Worm (Caenorhabditis elegans): ENCODE results near the gene srt-3.
"Not testable (repeated sequence)": the region's sequence is repeated elsewhere in the genome, so short reads cannot be mapped to it uniquely, and the experiment has no call there.

DNA sequence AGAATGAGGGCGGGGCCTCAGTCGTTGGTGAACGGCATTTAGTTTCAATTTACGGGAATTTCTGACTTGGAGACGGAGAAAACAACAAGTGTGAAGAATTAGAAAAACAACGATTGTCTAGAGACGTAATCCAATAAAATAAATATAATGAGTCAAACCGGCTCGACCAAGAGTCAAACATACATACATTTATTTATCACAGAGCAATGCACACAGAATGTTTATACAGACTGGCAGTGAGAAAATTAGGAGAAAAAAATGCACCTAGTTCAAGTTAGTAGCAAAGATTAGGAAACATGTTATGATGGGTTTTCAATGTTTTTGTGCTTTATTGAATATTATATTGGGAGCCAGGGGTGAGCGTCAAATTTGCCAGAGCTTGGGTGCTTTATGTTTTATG is 18.7 kb upstream of the srt-3 start, which contains the start of gene srt-20:
- not testable (repeated sequence) for TF ChIP-seq zip-5 (tag; optimal IDR thresholded peaks at IDR 0.05); unc-3 (GFP tag; conservative IDR thresholded peaks at IDR 0.05); unc-3 (tag; optimal IDR thresholded peaks at IDR 0.05); ceh-19 (GFP tag; optimal IDR thresholded peaks at IDR 0.05); ceh-31 (tag; optimal IDR thresholded peaks at IDR 0.05); fax-1 (tag; optimal IDR thresholded peaks at IDR 0.05)
